Fruit fly (Drosophila melanogaster): ENCODE measurements around the gene EMC2B.

DNA sequence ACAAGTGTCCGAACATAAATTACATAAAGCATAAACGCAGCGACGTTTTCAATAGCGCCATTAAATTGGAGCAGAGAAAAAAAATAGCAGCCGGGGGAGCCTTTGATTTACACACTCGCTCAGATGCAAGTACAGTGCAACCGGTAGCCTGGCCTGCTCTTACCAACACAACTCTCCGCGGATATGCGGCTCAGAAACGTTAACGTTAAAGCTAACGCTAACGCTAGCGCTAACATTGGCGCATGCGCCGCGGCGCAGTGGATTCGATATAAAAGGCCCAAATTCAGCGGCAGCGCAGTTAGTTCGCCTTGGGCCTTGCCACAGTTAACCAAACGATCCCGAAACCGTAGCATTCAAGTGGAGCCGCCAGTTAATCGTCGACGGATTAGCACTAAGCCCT, 22.6 kb upstream of the EMC2B start, which contains the start of gene Pxd:
- no peak for TF ChIP-seq dm (GFP tag; optimal IDR thresholded peaks at IDR 0.05)
- no peak for TF ChIP-seq Hmr (GFP tag; optimal IDR thresholded peaks at IDR 0.05)
- TF ChIP-seq jigr1 (GFP tag; IDR thresholded peaks at IDR 0.05): no peak
- no peak for TF ChIP-seq eve (GFP tag; optimal IDR thresholded peaks at IDR 0.05)
- no peak for TF ChIP-seq chif (GFP tag; optimal IDR thresholded peaks at IDR 0.05)
- TF ChIP-seq zf30C (GFP tag; optimal IDR thresholded peaks at IDR 0.05): no peak
- TF ChIP-seq CTCF (GFP tag; optimal IDR thresholded peaks at IDR 0.05): no peak
- no peak for TF ChIP-seq CG14860 (GFP tag; IDR thresholded peaks at IDR 0.05; ENCODE audit: partially characterized antibody)
- no peak for TF ChIP-seq CG32532 (GFP tag; IDR thresholded peaks at IDR 0.05)
- no peak for TF ChIP-seq CG12659 (GFP tag; optimal IDR thresholded peaks at IDR 0.05)
- TF ChIP-seq sob (GFP tag; IDR thresholded peaks at IDR 0.05): no peak
- no peak for TF ChIP-seq gsb (GFP tag; IDR thresholded peaks at IDR 0.05)
